Worm (Caenorhabditis elegans) whole organism, L1 larva: ENCODE results near the gene C45G9.5.

Source experiments
- aha-1 ChIP-seq: fragments of 150-350 bp; optimal IDR thresholded peaks from 2 replicates; lab custom pipeline; 2014; ENCODE audit warnings: missing biosample characterization, missing genetic modification characterization
- ceh-82 ChIP-seq, 3 experiments: fragments of 150-350 bp in 1 of 3; sonication (generic microtip) in 2 of 3; optimal IDR thresholded peaks; 2 replicates each; lab custom pipeline; 2014 to 2017; ENCODE audit warnings: missing biosample characterization in 3 of 3, missing genetic modification characterization in 3 of 3
- egl-13 ChIP-seq: sonication (generic microtip); optimal IDR thresholded peaks from 2 replicates; lab custom pipeline; 2016; ENCODE audit warnings: missing genotype, missing genetic modification reagents, missing genetic modification characterization, missing compliant biosample characterization
- elt-3 ChIP-seq, 6 experiments: fragments of 150-350 bp in 1 of 6; sonication (generic microtip); optimal IDR thresholded peaks; 2 replicates each; lab custom pipeline; 2017 to 2018; ENCODE audit warnings: missing biosample characterization in 6 of 6, missing genetic modification characterization in 6 of 6, inconsistent platforms in 1 of 6
- lsy-2 ChIP-seq, 2 experiments: fragments of 150-350 bp; optimal IDR thresholded peaks; 2 replicates each; lab custom pipeline; 2014; ENCODE audit warnings: missing biosample characterization in 2 of 2, missing genetic modification characterization in 2 of 2
- nhr-11 ChIP-seq: fragments of 150-350 bp; optimal IDR thresholded peaks from 2 replicates; lab custom pipeline; 2014; ENCODE audit warnings: missing biosample characterization, missing genetic modification characterization
- rnt-1 ChIP-seq: sonication (generic microtip); optimal IDR thresholded peaks from 2 replicates; lab custom pipeline; 2016; ENCODE audit warnings: mild to moderate bottlenecking, missing genetic modification characterization, moderate library complexity, missing compliant biosample characterization
- sptf-1 ChIP-seq: fragments of 150-350 bp; optimal IDR thresholded peaks from 2 replicates; lab custom pipeline; 2014; ENCODE audit warnings: missing biosample characterization, missing genetic modification characterization
- tbx-2 ChIP-seq: sonication (generic microtip); optimal IDR thresholded peaks from 2 replicates; lab custom pipeline; 2016; ENCODE audit warnings: missing genetic modification characterization, missing compliant biosample characterization
- unc-130 ChIP-seq: fragments of 150-350 bp; optimal IDR thresholded peaks from 2 replicates; lab custom pipeline; 2017; ENCODE audit warnings: missing biosample characterization, missing genetic modification characterization, inconsistent platforms
- xbp-1 ChIP-seq: sonication (generic microtip); optimal IDR thresholded peaks from 2 replicates; lab custom pipeline; 2016; ENCODE audit warnings: missing genetic modification characterization, missing compliant biosample characterization

DNA sequence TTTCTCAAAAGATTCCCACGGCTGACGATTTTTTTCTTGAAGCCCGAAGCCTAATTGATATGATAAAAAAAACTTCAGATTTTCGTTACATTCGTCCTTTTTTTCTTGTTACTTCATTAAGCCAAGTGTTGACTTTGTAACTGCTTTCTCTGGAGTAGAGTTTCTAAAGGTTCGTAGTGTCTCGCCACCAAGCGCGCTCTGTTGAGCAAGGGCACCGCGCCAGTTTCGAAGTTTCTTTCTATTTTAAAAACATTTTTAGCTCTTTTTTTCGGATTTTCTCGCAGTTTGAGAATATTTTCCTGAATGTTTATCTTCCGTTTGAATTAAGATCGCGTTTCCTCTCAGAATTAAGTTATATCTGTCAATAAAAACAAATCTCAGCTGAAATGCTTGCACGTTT lies 28.7 kb downstream of the C45G9.5 start:
- TF ChIP-seq nhr-11 (tag; lab: Kevin White, UChicago) = no peak
- no peak for TF ChIP-seq unc-130 (tag; lab: Kevin White, UChicago)
- no peak for TF ChIP-seq tbx-2
- no peak for TF ChIP-seq lsy-2 (tag; optimal IDR thresholded peaks at IDR 0.05; lab: Kevin White, UChicago)
- no peak for TF ChIP-seq sptf-1
- TF ChIP-seq ceh-82 (tag; optimal IDR thresholded peaks at IDR 0.05; lab: Kevin White, UChicago) = no peak
- TF ChIP-seq elt-3 (tag; optimal IDR thresholded peaks at IDR 0.05; lab: Kevin White, UChicago) = no peak
- no peak for TF ChIP-seq egl-13 (tag; lab: Kevin White, UChicago)
- no peak for TF ChIP-seq rnt-1 (tag; lab: Kevin White, UChicago)
- TF ChIP-seq xbp-1 = no peak
- TF ChIP-seq aha-1 (tag; lab: Kevin White, UChicago) = no peak
